Worm (Caenorhabditis elegans): ENCODE results near the gene str-35.

DNA sequence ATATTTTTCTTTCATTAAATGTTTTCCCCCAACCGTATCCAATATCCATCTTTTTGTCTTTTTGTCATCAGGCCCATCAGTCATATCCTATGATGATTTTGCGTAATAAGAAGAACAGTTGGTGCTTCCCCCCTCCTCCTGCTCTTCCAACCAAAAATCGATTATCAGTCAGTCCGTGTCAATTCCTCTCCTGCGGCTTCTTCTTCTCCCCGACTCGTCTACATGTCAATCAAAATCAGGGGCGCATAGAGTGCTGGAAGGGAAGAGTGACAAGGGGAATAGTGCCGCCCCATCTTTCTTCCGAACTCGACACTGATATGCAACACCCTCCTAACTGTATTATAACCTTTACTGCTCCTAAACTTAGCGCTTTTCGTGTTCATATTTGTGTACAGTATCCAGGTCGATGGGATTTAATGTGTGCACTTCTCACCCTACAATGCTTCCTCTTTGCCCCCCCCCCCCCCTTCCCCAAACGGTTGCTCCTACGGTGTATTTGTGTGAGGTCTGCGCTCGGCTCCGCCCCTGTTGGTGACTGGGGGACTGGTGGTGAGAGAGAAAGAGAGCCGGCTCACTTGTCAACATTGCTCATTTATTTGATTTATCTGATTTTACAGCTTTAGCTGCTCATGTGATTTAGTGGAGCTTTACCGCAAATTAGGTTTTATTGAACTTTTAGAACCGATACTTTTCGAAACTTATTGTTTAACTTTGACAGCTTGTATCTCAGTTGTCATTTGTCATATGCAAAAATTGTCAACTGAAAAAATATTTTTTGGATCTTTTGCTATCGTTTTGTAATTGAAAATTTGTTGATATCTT is 16.8 kb downstream of the str-35 start:
- TF ChIP-seq die-1 (tag; optimal IDR thresholded peaks at IDR 0.05) (no peak), ceh-27 (GFP tag; optimal IDR thresholded peaks at IDR 0.05) (no peak), unc-62 (GFP tag; optimal IDR thresholded peaks at IDR 0.05) (peak; percentile 98), K11D2.4 (GFP tag; IDR thresholded peaks at IDR 0.05) (no peak), athp-1 (tag; optimal IDR thresholded peaks at IDR 0.05) (no peak), F52B5.7 (tag; optimal IDR thresholded peaks at IDR 0.05) (no peak), egl-18 (GFP tag; IDR thresholded peaks at IDR 0.05) (no peak), ceh-91 (GFP tag; IDR thresholded peaks at IDR 0.05) (no peak), B0261.1 (tag; optimal IDR thresholded peaks at IDR 0.05) (no peak)

Data from whole organism, young adult.